Fruit fly (Drosophila melanogaster) whole organism, embryonic: ENCODE measurements around the gene CG13928.

Source experiments
- Adf1 ChIP-seq: fragments of 200-800 bp; sonication (Bioruptor generic); IDR thresholded peaks from 2 replicates; pipeline ENCODE4 v1.3.6; 2022; ENCODE audit warnings: missing biosample characterization, missing genetic modification characterization
- Atf3 ChIP-seq: fragments of 200-800 bp; sonication (Bioruptor generic); optimal IDR thresholded peaks from 3 replicates; lab custom pipeline; 2016; ENCODE audit warnings: missing biosample characterization, missing genetic modification characterization
- Awh ChIP-seq: fragments of 200-800 bp; sonication (Bioruptor generic); IDR thresholded peaks from 2 replicates; pipeline ENCODE4, ENCODE4 v1.3.6; 2022; ENCODE audit warnings: missing biosample characterization, missing genetic modification characterization
- CG10654 ChIP-seq: fragments of 200-800 bp; sonication (Bioruptor generic); optimal IDR thresholded peaks from 2 replicates; lab custom pipeline; 2016; ENCODE audit warnings: missing biosample characterization, missing genetic modification characterization
- CG11085 ChIP-seq: fragments of 200-800 bp; sonication (Bioruptor generic); IDR thresholded peaks from 2 replicates; pipeline ENCODE4 v1.3.6; 2022; ENCODE audit warnings: missing biosample characterization, missing genetic modification characterization
- CG11723 ChIP-seq: fragments of 200-800 bp; sonication (Bioruptor generic); optimal IDR thresholded peaks from 2 replicates; lab custom pipeline; 2017; ENCODE audit warnings: missing biosample characterization, mild to moderate bottlenecking, missing genetic modification characterization
- CG12769 ChIP-seq: fragments of 200-800 bp; sonication (Bioruptor generic); optimal IDR thresholded peaks from 2 replicates; lab custom pipeline; 2019; ENCODE audit warnings: missing biosample characterization, mild to moderate bottlenecking, missing genetic modification characterization, moderate library complexity
- CG14860 ChIP-seq: fragments of 200-800 bp; sonication (Bioruptor generic); IDR thresholded peaks from 3 replicates; pipeline ENCODE4 v1.3.6; 2022; ENCODE audit warnings: missing biosample characterization, missing genetic modification characterization; ENCODE audit not compliant: partially characterized antibody
- CG15269 ChIP-seq: fragments of 200-800 bp; sonication (Bioruptor generic); optimal IDR thresholded peaks from 2 replicates; lab custom pipeline; 2018; ENCODE audit warnings: missing biosample characterization, mild to moderate bottlenecking, missing genetic modification characterization, moderate library complexity
- CG16779 ChIP-seq: fragments of 200-800 bp; sonication (Bioruptor generic); IDR thresholded peaks from 2 replicates; pipeline ENCODE4 v1.3.6; 2022; ENCODE audit warnings: missing biosample characterization, missing genetic modification characterization
- CG2120 ChIP-seq: fragments of 200-800 bp; sonication (Bioruptor generic); optimal IDR thresholded peaks from 3 replicates; lab custom pipeline; 2016; ENCODE audit warnings: missing biosample characterization, missing genetic modification characterization
- CG34224 ChIP-seq: fragments of 200-800 bp; sonication (Bioruptor generic); IDR thresholded peaks from 3 replicates; pipeline ENCODE4 v1.3.6; 2022; ENCODE audit warnings: missing biosample characterization, missing genetic modification characterization; ENCODE audit not compliant: partially characterized antibody
- CG6175 ChIP-seq: fragments of 200-800 bp; sonication (Bioruptor generic); IDR thresholded peaks from 3 replicates; pipeline ENCODE4 v1.3.6; 2022; ENCODE audit warnings: missing biosample characterization, missing genetic modification characterization
- CG8281 ChIP-seq: fragments of 200-800 bp; sonication (Bioruptor generic); optimal IDR thresholded peaks from 2 replicates; lab custom pipeline; 2018; ENCODE audit warnings: missing biosample characterization, mild to moderate bottlenecking, missing genetic modification characterization, moderate library complexity
- CG8290 ChIP-seq, 3 experiments: fragments of 200-800 bp; sonication (Bioruptor generic); optimal IDR thresholded peaks; 2 replicates each; lab custom pipeline; 2016 to 2019; ENCODE audit warnings: missing biosample characterization in 3 of 3, missing genetic modification characterization in 3 of 3, mild to moderate bottlenecking in 2 of 3, moderate library complexity in 1 of 3
- Deaf1 ChIP-seq: fragments of 200-800 bp; optimal IDR thresholded peaks from 3 replicates; lab custom pipeline; 2019; ENCODE audit warnings: missing biosample characterization, mild to moderate bottlenecking, missing genetic modification characterization, moderate library complexity
- Dp ChIP-seq: fragments of 200-800 bp; sonication (Bioruptor generic); optimal IDR thresholded peaks from 2 replicates; lab custom pipeline; 2018; ENCODE audit warnings: missing biosample characterization, mild to moderate bottlenecking, missing genetic modification characterization, moderate library complexity
- Eip74EF ChIP-seq, 2 experiments: fragments of 200-800 bp in 1 of 2; fragments of >200 bp in 1 of 2; sonication (Bioruptor generic) in 1 of 2; optimal IDR thresholded peaks; 2 replicates each; lab custom pipeline; 2017 to 2019; ENCODE audit warnings: missing biosample characterization in 2 of 2, missing genetic modification characterization in 2 of 2, mild to moderate bottlenecking in 1 of 2, moderate library complexity in 1 of 2
- Fer2 ChIP-seq: fragments of 200-800 bp; sonication (Bioruptor generic); optimal IDR thresholded peaks from 2 replicates; lab custom pipeline; 2018; ENCODE audit warnings: missing biosample characterization, mild to moderate bottlenecking, missing genetic modification characterization, moderate library complexity
- Fer3 ChIP-seq: fragments of 200-800 bp; sonication (Bioruptor generic); optimal IDR thresholded peaks from 2 replicates; lab custom pipeline; 2018; ENCODE audit warnings: missing biosample characterization, mild to moderate bottlenecking, missing genetic modification characterization, moderate library complexity
- Med ChIP-seq: fragments of 200-800 bp; sonication (Bioruptor generic); peaks from one replicate; lab custom pipeline; 2016; ENCODE audit warnings: missing biosample characterization, missing genetic modification characterization, mild to moderate bottlenecking, inconsistent platforms, moderate library complexity
- Ravus ChIP-seq: fragments of 200-800 bp; sonication (Bioruptor generic); IDR thresholded peaks from 2 replicates; pipeline ENCODE4 v1.3.6; 2022; ENCODE audit warnings: missing biosample characterization, missing genetic modification characterization
- chinmo ChIP-seq: fragments of 200-800 bp; sonication (Bioruptor generic); IDR thresholded peaks from 4 replicates; pipeline ENCODE4 v1.3.6; 2022; ENCODE audit warnings: missing biosample characterization, missing genetic modification characterization; ENCODE audit not compliant: partially characterized antibody
- ci ChIP-seq: fragments of 200-800 bp; sonication (Bioruptor generic); IDR thresholded peaks from 3 replicates; pipeline ENCODE4 v1.3.6; 2022; ENCODE audit warnings: missing biosample characterization, missing genetic modification characterization
- exex ChIP-seq: fragments of 200-800 bp; sonication (Bioruptor generic); optimal IDR thresholded peaks from 4 replicates; lab custom pipeline; 2018; ENCODE audit warnings: missing biosample characterization, mild to moderate bottlenecking, missing genetic modification characterization, moderate library complexity
- grn ChIP-seq: fragments of 200-800 bp; sonication (Bioruptor generic); optimal IDR thresholded peaks from 3 replicates; lab custom pipeline; 2017; ENCODE audit warnings: missing biosample characterization, missing genetic modification characterization
- kni ChIP-seq: fragments of 200-800 bp; sonication (Bioruptor generic); optimal IDR thresholded peaks from 3 replicates; lab custom pipeline; 2017; ENCODE audit warnings: mild to moderate bottlenecking, missing biosample characterization, missing genetic modification reagents, missing genetic modification characterization
- nau ChIP-seq: fragments of 200-800 bp; sonication (Bioruptor generic); optimal IDR thresholded peaks from 3 replicates; lab custom pipeline; 2017; ENCODE audit warnings: missing biosample characterization, mild to moderate bottlenecking, missing genetic modification characterization, missing genetic modification reagents
- onecut ChIP-seq: fragments of 200-800 bp; sonication (Bioruptor generic); IDR thresholded peaks from 2 replicates; pipeline ENCODE4 v1.3.6; 2022; ENCODE audit warnings: missing biosample characterization, missing genetic modification characterization
- pb ChIP-seq: fragments of 200-800 bp; sonication (Bioruptor generic); optimal IDR thresholded peaks from 3 replicates; lab custom pipeline; 2016; ENCODE audit warnings: missing biosample characterization, missing genetic modification characterization
- prd ChIP-seq, 3 experiments: fragments of >200 bp in 2 of 3; fragments of 200-800 bp in 1 of 3; sonication (Bioruptor generic) in 1 of 3; optimal IDR thresholded peaks in 2 of 3; IDR thresholded peaks in 1 of 3; 2 replicates in 2 of 3; 3 replicates in 1 of 3; pipeline versions ENCODE4 v1.3.6 to Lab custom; 2017 to 2022; ENCODE audit warnings: missing biosample characterization in 1 of 3, missing genetic modification characterization in 1 of 3
- rib ChIP-seq: fragments of 200-800 bp; sonication (Bioruptor generic); IDR thresholded peaks from 2 replicates; pipeline ENCODE4 v1.3.6; 2022; ENCODE audit warnings: missing biosample characterization, missing genetic modification characterization
- row ChIP-seq: fragments of 200-800 bp; sonication (Bioruptor generic); IDR thresholded peaks from 3 replicates; pipeline ENCODE4 v1.3.6; 2022; ENCODE audit warnings: missing biosample characterization, missing genetic modification characterization
- sens ChIP-seq: fragments of 200-800 bp; sonication (Bioruptor generic); peaks from one replicate; lab custom pipeline; 2016; ENCODE audit warnings: missing biosample characterization, missing genetic modification characterization
- sima ChIP-seq: fragments of 200-800 bp; sonication (Bioruptor generic); optimal IDR thresholded peaks from 2 replicates; lab custom pipeline; 2016; ENCODE audit warnings: missing biosample characterization, missing genetic modification characterization
- tx ChIP-seq: fragments of 200-800 bp; sonication (Bioruptor generic); optimal IDR thresholded peaks from 2 replicates; lab custom pipeline; 2016; ENCODE audit warnings: missing biosample characterization, missing genetic modification characterization
- z ChIP-seq: fragments of 200-800 bp; sonication (Bioruptor generic); IDR thresholded peaks from 3 replicates; pipeline ENCODE4 v1.3.6; 2022; ENCODE audit warnings: missing biosample characterization, missing genetic modification characterization
- zfh1 ChIP-seq: fragments of 200-800 bp; sonication (Bioruptor generic); IDR thresholded peaks from 3 replicates; pipeline ENCODE4 v1.3.6; 2022; ENCODE audit warnings: missing biosample characterization, missing genetic modification characterization

CG13928 gene

DNA sequence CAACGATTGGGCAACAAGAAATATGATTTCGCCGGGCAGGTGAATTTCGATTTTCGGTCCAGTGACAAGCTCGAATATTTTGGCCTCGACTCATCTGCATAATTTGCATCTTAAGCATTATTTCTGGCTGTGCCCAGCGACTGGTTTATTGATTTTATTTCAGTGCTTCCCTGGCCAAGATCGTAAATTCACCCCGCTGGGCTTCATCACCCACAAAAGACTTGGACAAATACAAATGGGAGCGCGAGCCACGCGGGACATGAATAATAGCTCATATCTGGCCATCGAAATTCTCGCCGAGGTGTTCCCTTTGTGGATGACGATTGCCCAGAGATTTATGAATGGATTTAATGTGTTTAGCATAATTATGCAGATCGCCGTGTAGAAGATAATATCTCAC lies 47.1 kb upstream of the CG13928 start (continued):
- TF ChIP-seq CG34224 (GFP tag; lab: Robert Waterston, UW) (no peak), nau (GFP tag; lab: Kevin White, UChicago) (no peak), onecut (peak; percentile 67), grn (GFP tag; lab: Kevin White, UChicago) (peak; percentile 74), rib (no peak), tx (GFP tag; lab: Kevin White, UChicago) (no peak), CG2120 (no peak), CG6175 (GFP tag; lab: Robert Waterston, UW) (no peak), Eip74EF (GFP tag; optimal IDR thresholded peaks at IDR 0.05; lab: Kevin White, UChicago) (no peak), prd (optimal IDR thresholded peaks at IDR 0.05; lab: Kevin White, UChicago) (no peak), prd (GFP tag; IDR thresholded peaks at IDR 0.05; lab: Robert Waterston, UW) (no peak), sens (GFP tag; lab: Kevin White, UChicago) (no peak), Fer3 (tag; lab: Kevin White, UChicago) (no peak), CG11723 (GFP tag; lab: Kevin White, UChicago) (no peak), CG8290 (GFP tag; optimal IDR thresholded peaks at IDR 0.05; lab: Kevin White, UChicago) (no peak), CG8290 (tag; optimal IDR thresholded peaks at IDR 0.05; lab: Kevin White, UChicago) (no peak), Dp (GFP tag; lab: Kevin White, UChicago) (no peak), sima (GFP tag; lab: Kevin White, UChicago) (no peak), CG14860 (GFP tag; lab: Robert Waterston, UW) (no peak), CG16779 (GFP tag; lab: Robert Waterston, UW) (no peak)
- TF ChIP-seq, all 482 proteins: peak for 7

- peak; percentile 45 for TF ChIP-seq Med (GFP tag; lab: Kevin White, UChicago)
- TF ChIP-seq Fer2 (tag; lab: Kevin White, UChicago): no peak
- peak; percentile 81 for TF ChIP-seq CG15269 (tag; lab: Kevin White, UChicago)
- TF ChIP-seq CG34224 (GFP tag; lab: Robert Waterston, UW): no peak
- TF ChIP-seq chinmo (GFP tag; lab: Robert Waterston, UW): peak; percentile 76; the same call in 1 of the 4 replicates
- no peak for TF ChIP-seq CG10654 (GFP tag; lab: Kevin White, UChicago)
- no peak for TF ChIP-seq Atf3 (GFP tag; lab: Kevin White, UChicago)
- TF ChIP-seq pb (GFP tag; lab: Kevin White, UChicago): peak; percentile 2
- peak; percentile 90 for TF ChIP-seq CG6175 (GFP tag; lab: Robert Waterston, UW)
- TF ChIP-seq Deaf1: peak; percentile 52
- 0 out of 3 replicates have a peak, but pooled peaks have one; percentile 16 for TF ChIP-seq row (GFP tag; lab: Robert Waterston, UW)
- no peak for TF ChIP-seq CG11085 (GFP tag; lab: Robert Waterston, UW)
- peak; percentile 42 for TF ChIP-seq CG12769
- TF ChIP-seq z (GFP tag; lab: Robert Waterston, UW): 0 out of 3 replicates have a peak, but pooled peaks have one; percentile 21
- 0 out of 3 replicates have a peak, but pooled peaks have one; percentile 15 for TF ChIP-seq ci (GFP tag; lab: Robert Waterston, UW)
- no peak for TF ChIP-seq CG8281 (tag; lab: Kevin White, UChicago)
- TF ChIP-seq zfh1 (GFP tag; lab: Robert Waterston, UW): no peak
- TF ChIP-seq kni (GFP tag; lab: Kevin White, UChicago): peak; percentile 52
- peak; percentile 41; the same call in 1 of the 2 replicates for TF ChIP-seq Awh
- no peak for TF ChIP-seq Ravus (GFP tag; lab: Robert Waterston, UW)
- no peak for TF ChIP-seq exex (tag; lab: Kevin White, UChicago)
- peak; percentile 73 for TF ChIP-seq Adf1
- TF ChIP-seq, all 482 proteins: peak for 13
These were observed 46.2 kb upstream of the CG13928 start, which contains the start of gene CG7991 for dm6 chr3L:1674381-1674780. TSS of gene CG7991 (plus strand) at chr3L:1674709.
